Fruit fly (Drosophila melanogaster): ENCODE measurements around the gene Oseg5.

DNA sequence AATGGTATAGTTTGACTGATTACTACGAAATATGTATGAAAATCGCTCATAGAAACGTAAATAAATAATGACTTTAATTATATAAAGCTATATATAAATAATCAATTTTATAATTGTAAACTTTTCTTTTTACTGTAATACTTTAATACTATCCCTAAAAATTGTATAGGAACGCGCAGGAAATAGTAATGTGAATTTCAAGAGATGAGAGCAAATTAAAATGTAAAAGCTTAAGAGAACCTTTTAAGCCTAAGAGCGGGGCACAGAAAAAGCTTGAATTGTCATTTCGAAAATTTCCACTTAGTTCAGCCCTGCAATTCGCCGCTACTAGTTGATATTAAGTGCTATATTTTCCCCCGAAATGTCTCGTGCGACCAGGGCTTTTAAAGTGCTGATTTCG is 6.3 kb downstream of the Oseg5 start, which contains the start of gene CG31673:
- no peak for TF ChIP-seq fd85E (GFP tag; optimal IDR thresholded peaks at IDR 0.05)
- TF ChIP-seq ss (GFP tag; optimal IDR thresholded peaks at IDR 0.05), result no peak
- no peak for TF ChIP-seq pdm3 (GFP tag; optimal IDR thresholded peaks at IDR 0.05)
- no peak for TF ChIP-seq Met (GFP tag; optimal IDR thresholded peaks at IDR 0.05)

Data from whole organism, prepupa.